Worm (Caenorhabditis elegans) whole organism, early embryonic: ENCODE measurements around the gene nstp-6.

ENCODE experiments used
- pes-1 ChIP-seq: fragments of 200-800 bp; sonication (Bioruptor generic); IDR thresholded peaks from 2 replicates; pipeline ENCODE4 v1.3.6; 2022; ENCODE audit warnings: missing genetic modification reagents, missing genetic modification characterization, missing compliant biosample characterization
- sea-1 ChIP-seq: fragments of 200-800 bp; sonication (Bioruptor generic); conservative IDR thresholded peaks from 2 replicates; pipeline ENCODE4 v1.3.6; 2022; ENCODE audit warnings: missing genetic modification characterization, missing compliant biosample characterization

DNA sequence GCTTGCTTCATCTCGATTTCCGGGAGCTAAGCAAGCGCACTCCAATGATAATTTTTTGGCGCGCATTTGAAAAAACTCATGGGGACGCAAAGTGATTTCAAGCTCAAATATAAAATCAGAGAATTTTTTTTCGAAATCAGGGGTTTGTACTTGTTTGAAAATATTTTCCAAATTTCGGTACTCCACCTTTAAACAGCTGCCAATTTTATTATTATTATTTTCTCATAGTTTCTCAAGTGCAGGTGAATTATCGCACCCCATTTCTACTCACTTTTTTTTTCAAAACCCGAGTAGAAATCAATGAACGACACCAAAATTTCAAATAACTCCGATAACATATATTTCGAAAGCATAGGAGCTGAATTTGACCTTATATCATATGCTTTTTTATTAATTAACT lies 43.3 kb downstream of the nstp-6 start, which contains the start of gene srz-83:
- TF ChIP-seq sea-1: no peak
- no peak for TF ChIP-seq pes-1 (GFP tag; lab: Robert Waterston, UW)
